Worm (Caenorhabditis elegans) whole organism, late embryonic: Measurements from ENCODE around the gene zipt-3.

Source experiments
- T23F11.4 ChIP-seq: fragments of 200-800 bp; sonication (Bioruptor generic); optimal IDR thresholded peaks from 2 replicates; lab custom pipeline; 2018; ENCODE audit warnings: mild to moderate bottlenecking, missing genetic modification characterization, missing compliant biosample characterization
- ahr-1 ChIP-seq: sonication (generic microtip); optimal IDR thresholded peaks from 2 replicates; lab custom pipeline; 2016; ENCODE audit warnings: missing genetic modification characterization, missing compliant biosample characterization
- ceh-6 ChIP-seq: fragments of 200-800 bp; sonication (Bioruptor generic); optimal IDR thresholded peaks from 2 replicates; lab custom pipeline; 2018; ENCODE audit warnings: mild to moderate bottlenecking, missing genetic modification characterization, missing compliant biosample characterization
- dmd-4 ChIP-seq: sonication (generic microtip); optimal IDR thresholded peaks from 2 replicates; lab custom pipeline; 2016; ENCODE audit warnings: borderline replicate concordance, missing genetic modification characterization, missing compliant biosample characterization
- ets-4 ChIP-seq: sonication (generic microtip); optimal IDR thresholded peaks from 2 replicates; lab custom pipeline; 2016; ENCODE audit warnings: missing genetic modification characterization, missing compliant biosample characterization
- hlh-30 ChIP-seq: sonication (generic microtip); optimal IDR thresholded peaks from 2 replicates; lab custom pipeline; 2017; ENCODE audit warnings: antibody characterized with exemption, missing genetic modification characterization, missing compliant biosample characterization; ENCODE audit not compliant: insufficient read depth
- hlh-6 ChIP-seq: sonication (generic microtip); optimal IDR thresholded peaks from 2 replicates; lab custom pipeline; 2016; ENCODE audit warnings: missing genotype, missing genetic modification characterization, missing compliant biosample characterization
- nfya-1 ChIP-seq: sonication (generic microtip); optimal IDR thresholded peaks from 2 replicates; lab custom pipeline; 2017; ENCODE audit warnings: missing genetic modification characterization, mild to moderate bottlenecking, missing compliant biosample characterization, antibody characterized with exemption, moderate library complexity
- ref-2 ChIP-seq: sonication (generic microtip); optimal IDR thresholded peaks from 2 replicates; lab custom pipeline; 2016; ENCODE audit warnings: missing genetic modification characterization, missing compliant biosample characterization

DNA sequence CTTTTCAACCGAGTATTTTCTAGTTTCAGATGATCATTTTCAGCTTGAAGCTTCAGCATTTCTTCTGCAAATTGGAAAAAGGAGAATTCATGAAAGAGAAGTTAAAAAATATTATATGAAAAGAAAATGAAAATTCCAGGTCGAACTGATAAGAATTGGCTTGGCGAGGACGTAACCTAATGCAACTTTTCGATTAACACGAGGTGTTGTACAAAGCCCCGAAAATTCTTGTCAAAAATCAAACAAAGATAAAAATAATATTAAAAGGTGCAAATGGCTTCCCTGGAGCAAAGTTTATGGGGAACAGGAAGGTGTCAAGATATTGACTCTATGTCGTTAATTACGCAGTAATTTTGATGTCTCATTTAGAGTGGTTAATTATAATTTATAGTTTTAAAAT, 26.4 kb downstream of the zipt-3 start:
- TF ChIP-seq ref-2 (tag; lab: Kevin White, UChicago) (no peak), hlh-6 (no peak), T23F11.4 (GFP tag; lab: Kevin White, UChicago) (no peak), ahr-1 (no peak), ceh-6 (GFP tag; lab: Kevin White, UChicago) (no peak), hlh-30 (no peak), nfya-1 (tag; lab: Kevin White, UChicago) (no peak), dmd-4 (no peak), ets-4 (tag; lab: Kevin White, UChicago) (no peak)
